Worm (Caenorhabditis elegans) whole organism, L4 larva: ENCODE data around the gene T27E4.1.
"Not testable (repeated sequence)": the region's sequence is repeated elsewhere in the genome, so short reads cannot be mapped to it uniquely, and the experiment has no call there.

ENCODE experiments used
- F26F4.8 ChIP-seq: fragments of 200-800 bp; sonication (Bioruptor generic); conservative IDR thresholded peaks from 2 replicates; pipeline ENCODE4 v1.3.6; 2022; ENCODE audit warnings: missing genetic modification characterization, missing compliant biosample characterization
- F37D6.2 ChIP-seq: sonication (generic microtip); optimal IDR thresholded peaks from 2 replicates; lab custom pipeline; 2016; ENCODE audit warnings: mild to moderate bottlenecking, missing genetic modification characterization, missing compliant biosample characterization
- T26A8.4 ChIP-seq: fragments of 200-800 bp; sonication (Bioruptor generic); IDR thresholded peaks from 2 replicates; pipeline ENCODE4 v1.3.6; 2022; ENCODE audit warnings: missing genetic modification characterization, missing compliant biosample characterization
- Y48G9A.11 ChIP-seq: fragments of 200-800 bp; sonication (Bioruptor generic); IDR thresholded peaks from 2 replicates; pipeline ENCODE4 v1.3.6; 2022; ENCODE audit warnings: missing genetic modification reagents, missing genetic modification characterization, missing compliant biosample characterization
- Y75B8A.6 ChIP-seq: fragments of 200-800 bp; sonication (Bioruptor generic); IDR thresholded peaks from 2 replicates; pipeline ENCODE4 v1.3.6; 2022; ENCODE audit warnings: missing genetic modification reagents, missing genetic modification characterization, missing compliant biosample characterization
- ZK337.2 ChIP-seq: fragments of 200-800 bp; sonication (Bioruptor generic); IDR thresholded peaks from 2 replicates; pipeline ENCODE4 v1.3.6; 2022; ENCODE audit warnings: missing genetic modification reagents, missing genetic modification characterization, missing compliant biosample characterization
- ZK546.5 ChIP-seq, 2 experiments: sonication (generic microtip); optimal IDR thresholded peaks; 2 replicates each; lab custom pipeline; 2017; ENCODE audit warnings: missing biosample characterization in 2 of 2, missing genetic modification characterization in 2 of 2
- arid-1 ChIP-seq: fragments of 200-800 bp; sonication (Bioruptor generic); conservative IDR thresholded peaks from 2 replicates; pipeline ENCODE4 v1.3.6; 2022; ENCODE audit warnings: missing genetic modification reagents, missing genetic modification characterization, missing compliant biosample characterization
- ceh-20 ChIP-seq: fragments of 200-800 bp; sonication (Bioruptor generic); IDR thresholded peaks from 2 replicates; pipeline ENCODE4 v1.3.6; 2022; ENCODE audit warnings: missing genetic modification reagents, missing genetic modification characterization, missing compliant biosample characterization
- ceh-32 ChIP-seq: sonication (generic microtip); optimal IDR thresholded peaks from 2 replicates; lab custom pipeline; 2016; ENCODE audit warnings: mild to moderate bottlenecking, missing genetic modification characterization, missing compliant biosample characterization; ENCODE audit not compliant: poor library complexity
- ceh-44 ChIP-seq: fragments of 200-800 bp; sonication (Bioruptor generic); IDR thresholded peaks from 2 replicates; pipeline ENCODE4 v1.3.6; 2022; ENCODE audit warnings: missing genetic modification reagents, missing genetic modification characterization, missing compliant biosample characterization
- ctbp-1 ChIP-seq: fragments of 200-800 bp; sonication (Bioruptor generic); IDR thresholded peaks from 2 replicates; pipeline ENCODE4 v1.3.6; 2022; ENCODE audit warnings: missing genetic modification reagents, missing genetic modification characterization, missing compliant biosample characterization
- daf-12 ChIP-seq: fragments of 150-350 bp; optimal IDR thresholded peaks from 2 replicates; lab custom pipeline; 2014; ENCODE audit warnings: missing biosample characterization, missing genetic modification reagents, missing genetic modification characterization
- dmd-6 ChIP-seq: fragments of 200-800 bp; sonication (Bioruptor generic); IDR thresholded peaks from 2 replicates; pipeline ENCODE4 v1.3.6; 2022; ENCODE audit warnings: missing genetic modification reagents, missing genetic modification characterization, missing compliant biosample characterization
- dmd-9 ChIP-seq: fragments of 200-800 bp; sonication (Bioruptor generic); IDR thresholded peaks from 2 replicates; pipeline ENCODE4 v1.3.6; 2022; ENCODE audit warnings: missing genetic modification reagents, missing genetic modification characterization, missing compliant biosample characterization
- duxl-1 ChIP-seq: sonication (generic microtip); optimal IDR thresholded peaks from 2 replicates; lab custom pipeline; 2016; ENCODE audit warnings: mild to moderate bottlenecking, missing genetic modification characterization, moderate library complexity, missing compliant biosample characterization; ENCODE audit not compliant: poor library complexity
- egl-43 ChIP-seq: fragments of 200-800 bp; sonication (Bioruptor generic); IDR thresholded peaks from 2 replicates; pipeline ENCODE4 v1.3.6; 2022; ENCODE audit warnings: missing genetic modification reagents, missing genetic modification characterization, missing compliant biosample characterization
- fkh-10 ChIP-seq: fragments of 150-350 bp; optimal IDR thresholded peaks from 2 replicates; lab custom pipeline; 2014; ENCODE audit warnings: missing biosample characterization, missing genetic modification reagents, missing genetic modification characterization
- fos-1 ChIP-seq: fragments of 150-350 bp; optimal IDR thresholded peaks from 2 replicates; lab custom pipeline; 2014; ENCODE audit warnings: missing biosample characterization, missing genetic modification characterization
- gei-8 ChIP-seq: fragments of 200-800 bp; sonication (Bioruptor generic); optimal IDR thresholded peaks from 2 replicates; lab custom pipeline; 2018; ENCODE audit warnings: mild to moderate bottlenecking, missing genetic modification characterization, missing compliant biosample characterization
- hif-1 ChIP-seq, 2 experiments: sonication (generic microtip); optimal IDR thresholded peaks; 2 replicates each; lab custom pipeline; 2016 to 2017; ENCODE audit warnings: missing compliant biosample characterization in 2 of 2, missing genetic modification characterization in 2 of 2, missing genetic modification reagents in 2 of 2, missing genotype in 2 of 2, mild to moderate bottlenecking in 1 of 2
- jun-1 ChIP-seq: fragments of 150-350 bp; optimal IDR thresholded peaks from 2 replicates; lab custom pipeline; 2014; ENCODE audit warnings: missing biosample characterization, missing genetic modification reagents, missing genetic modification characterization
- lim-7 ChIP-seq: fragments of 200-800 bp; sonication (Bioruptor generic); IDR thresholded peaks from 2 replicates; pipeline ENCODE4 v1.3.6; 2022; ENCODE audit warnings: missing genetic modification characterization, missing compliant biosample characterization
- lin-1 ChIP-seq: fragments of 200-800 bp; sonication (Bioruptor generic); IDR thresholded peaks from 2 replicates; pipeline ENCODE4 v1.3.6; 2022; ENCODE audit warnings: missing genetic modification reagents, missing genetic modification characterization, missing compliant biosample characterization
- lin-29 ChIP-seq: fragments of 200-800 bp; sonication (Bioruptor generic); IDR thresholded peaks from 2 replicates; pipeline ENCODE4 v1.3.6; 2022; ENCODE audit warnings: missing genetic modification reagents, missing genetic modification characterization, missing compliant biosample characterization
- lin-38 ChIP-seq: fragments of 200-800 bp; sonication (Bioruptor generic); IDR thresholded peaks from 2 replicates; pipeline ENCODE4 v1.3.6; 2022; ENCODE audit warnings: missing genetic modification reagents, missing genetic modification characterization, missing compliant biosample characterization
- madf-5 ChIP-seq, 2 experiments: fragments of 200-800 bp; sonication (Bioruptor generic); IDR thresholded peaks; 2 replicates each; pipeline ENCODE4 v1.3.6; 2022; ENCODE audit warnings: missing compliant biosample characterization in 2 of 2, missing genetic modification characterization in 2 of 2
- madf-9 ChIP-seq: fragments of 200-800 bp; sonication (Bioruptor generic); conservative IDR thresholded peaks from 2 replicates; pipeline ENCODE4 v1.3.6; 2022; ENCODE audit warnings: missing genetic modification reagents, missing genetic modification characterization, missing compliant biosample characterization
- mdt-29 ChIP-seq: fragments of 200-800 bp; sonication (Bioruptor generic); IDR thresholded peaks from 2 replicates; pipeline ENCODE4 v1.3.6; 2022; ENCODE audit warnings: missing genetic modification reagents, missing genetic modification characterization, missing compliant biosample characterization
- mes-2 ChIP-seq: sonication (generic microtip); optimal IDR thresholded peaks from 2 replicates; lab custom pipeline; 2016; ENCODE audit warnings: missing genotype, mild to moderate bottlenecking, missing genetic modification characterization, missing compliant biosample characterization; ENCODE audit not compliant: poor library complexity, severe bottlenecking
- mxl-2 ChIP-seq: fragments of 200-800 bp; sonication (Bioruptor generic); conservative IDR thresholded peaks from 2 replicates; pipeline ENCODE4 v1.3.6; 2022; ENCODE audit warnings: missing genetic modification reagents, missing genetic modification characterization, missing compliant biosample characterization
- nhr-10 ChIP-seq: fragments of 150-350 bp; optimal IDR thresholded peaks from 2 replicates; lab custom pipeline; 2014; ENCODE audit warnings: missing biosample characterization, missing genetic modification characterization
- nhr-111 ChIP-seq: fragments of 200-800 bp; sonication (Bioruptor generic); optimal IDR thresholded peaks from 2 replicates; lab custom pipeline; 2018; ENCODE audit warnings: mild to moderate bottlenecking, missing genetic modification characterization, missing compliant biosample characterization
- nhr-41 ChIP-seq: fragments of 200-800 bp; sonication (Bioruptor generic); IDR thresholded peaks from 2 replicates; pipeline ENCODE4 v1.3.6; 2022; ENCODE audit warnings: missing genetic modification reagents, missing genetic modification characterization, missing compliant biosample characterization
- nhr-6 ChIP-seq: fragments of 150-350 bp; optimal IDR thresholded peaks from 2 replicates; lab custom pipeline; 2014; ENCODE audit warnings: missing biosample characterization, missing genetic modification characterization
- nhr-77 ChIP-seq: fragments of 150-350 bp; optimal IDR thresholded peaks from 2 replicates; lab custom pipeline; 2014; ENCODE audit warnings: missing biosample characterization, missing genetic modification characterization
- pha-4 ChIP-seq, 2 experiments: fragments of 150-350 bp in 1 of 2; fragments of 200-800 bp in 1 of 2; sonication (Bioruptor generic) in 1 of 2; IDR thresholded peaks in 1 of 2; optimal IDR thresholded peaks in 1 of 2; 2 replicates each; pipeline versions ENCODE4 v1.3.6 to Lab custom; 2014 to 2022; ENCODE audit warnings: missing genetic modification characterization in 2 of 2, missing genetic modification reagents in 2 of 2, missing biosample characterization in 1 of 2, missing compliant biosample characterization in 1 of 2
- php-3 ChIP-seq: fragments of 200-800 bp; sonication (Bioruptor generic); IDR thresholded peaks from 2 replicates; pipeline ENCODE4 v1.3.6; 2022; ENCODE audit warnings: missing genetic modification reagents, missing genetic modification characterization, missing compliant biosample characterization
- sdz-12 ChIP-seq: fragments of 200-800 bp; sonication (Bioruptor generic); optimal IDR thresholded peaks from 2 replicates; lab custom pipeline; 2018; ENCODE audit warnings: mild to moderate bottlenecking, missing genetic modification characterization, missing compliant biosample characterization
- set-16 ChIP-seq: fragments of 200-800 bp; sonication (Bioruptor generic); IDR thresholded peaks from 2 replicates; pipeline ENCODE4 v1.3.6; 2022; ENCODE audit warnings: missing genetic modification reagents, missing genetic modification characterization, missing compliant biosample characterization
- snpc-1.2 ChIP-seq: fragments of 200-800 bp; sonication (Bioruptor generic); IDR thresholded peaks from 2 replicates; pipeline ENCODE4 v1.3.6; 2022; ENCODE audit warnings: missing genetic modification reagents, missing genetic modification characterization, missing compliant biosample characterization
- vab-7 ChIP-seq: fragments of 200-800 bp; sonication (Bioruptor generic); IDR thresholded peaks from 2 replicates; pipeline ENCODE4 v1.3.6; 2022; ENCODE audit warnings: missing genetic modification reagents, missing genetic modification characterization, missing compliant biosample characterization
- zag-1 ChIP-seq: fragments of 150-350 bp; optimal IDR thresholded peaks from 2 replicates; lab custom pipeline; 2014; ENCODE audit warnings: missing biosample characterization, missing genetic modification characterization
- zfp-3 ChIP-seq: fragments of 200-800 bp; sonication (Bioruptor generic); conservative IDR thresholded peaks from 2 replicates; pipeline ENCODE4 v1.3.6; 2022; ENCODE audit warnings: missing genetic modification reagents, missing genetic modification characterization, missing compliant biosample characterization

Gene T27E4.1

ce11 chrV:9085845-9086244 is 6.3 kb upstream of the T27E4.1 start (continued):
- TF ChIP-seq arid-1 (GFP tag; lab: Robert Waterston, UW) (no peak), duxl-1 (no peak), fkh-10 (GFP tag; lab: Kevin White, UChicago) (no peak), daf-12 (tag; lab: Kevin White, UChicago) (no peak), ceh-20 (GFP tag; lab: Robert Waterston, UW) (no peak), Y48G9A.11 (GFP tag; lab: Robert Waterston, UW) (no peak), mxl-2 (GFP tag; lab: Robert Waterston, UW) (no peak), hif-1 (tag; optimal IDR thresholded peaks at IDR 0.05; lab: Kevin White, UChicago) (no peak), fos-1 (tag; lab: Kevin White, UChicago) (no peak), nhr-10 (tag; lab: Kevin White, UChicago) (no peak), ceh-32 (no peak), F26F4.8 (GFP tag; lab: Robert Waterston, UW) (no peak), ZK337.2 (GFP tag; lab: Robert Waterston, UW) (no peak), nhr-77 (no peak), zag-1 (tag; lab: Kevin White, UChicago) (no peak), F37D6.2 (tag; lab: Kevin White, UChicago) (no peak), mes-2 (tag; lab: Kevin White, UChicago) (peak; percentile 30), ZK546.5 (tag; optimal IDR thresholded peaks at IDR 0.05; lab: Kevin White, UChicago) (no peak)
- TF ChIP-seq, all 104 proteins: peak for 14

- TF ChIP-seq T26A8.4 (GFP tag; lab: Robert Waterston, UW) (0 out of 2 replicates have a peak, but pooled peaks have one; percentile 39), egl-43 (GFP tag; lab: Robert Waterston, UW) (peak; percentile 53; the same call in 1 of the 2 replicates), ceh-44 (peak; percentile 41; the same call in 1 of the 2 replicates), pha-4 (GFP tag; IDR thresholded peaks at IDR 0.05; lab: Robert Waterston, UW) (peak; percentile 68), madf-5 (GFP tag; IDR thresholded peaks at IDR 0.05; lab: Robert Waterston, UW) (0 out of 4 replicates have a peak, but pooled peaks of 1 of the 2 experiments have one; percentile 33), set-16 (GFP tag; lab: Robert Waterston, UW) (0 out of 2 replicates have a peak, but pooled peaks have one; percentile 15), lim-7 (0 out of 2 replicates have a peak, but pooled peaks have one; percentile 16), lin-38 (GFP tag; lab: Robert Waterston, UW) (peak; percentile 44; the same call in 1 of the 2 replicates), mdt-29 (GFP tag; lab: Robert Waterston, UW) (peak; percentile 15; the same call in 1 of the 2 replicates), ctbp-1 (GFP tag; lab: Robert Waterston, UW) (peak; percentile 64; the same call in 1 of the 2 replicates), php-3 (GFP tag; lab: Robert Waterston, UW) (peak; percentile 27; the same call in 1 of the 2 replicates), zfp-3 (peak; percentile 76; the same call in 1 of the 2 replicates)
- not testable (repeated sequence) for TF ChIP-seq pha-4 (tag; optimal IDR thresholded peaks at IDR 0.05; lab: Kevin White, UChicago)
Measured at ce11 chrV:9086650-9087049, 5.5 kb upstream of the T27E4.1 start.

ce11 chrV:9088758-9089157 is 3.4 kb upstream of the T27E4.1 start:
- TF ChIP-seq ctbp-1 (GFP tag; lab: Robert Waterston, UW), result peak; percentile 88
- peak; percentile 64 for TF ChIP-seq Y75B8A.6 (GFP tag; lab: Robert Waterston, UW)
- TF ChIP-seq php-3 (GFP tag; lab: Robert Waterston, UW), result peak; percentile 53
- no peak for TF ChIP-seq madf-9 (GFP tag; lab: Robert Waterston, UW)
- no peak for TF ChIP-seq daf-12 (tag; lab: Kevin White, UChicago)
- peak; percentile 80 for TF ChIP-seq snpc-1.2 (GFP tag; lab: Robert Waterston, UW)
- TF ChIP-seq zfp-3, result peak; percentile 96
- no peak for TF ChIP-seq nhr-6 (tag; lab: Kevin White, UChicago)
- peak; percentile 42 for TF ChIP-seq lin-38 (GFP tag; lab: Robert Waterston, UW)
- TF ChIP-seq lin-29, result peak; percentile 36; the same call in 1 of the 2 replicates
- peak; percentile 60 for TF ChIP-seq dmd-6 (GFP tag; lab: Robert Waterston, UW)
- TF ChIP-seq nhr-111 (GFP tag; lab: Kevin White, UChicago), result no peak
- TF ChIP-seq lim-7, result 0 out of 2 replicates have a peak, but pooled peaks have one; percentile 6
- TF ChIP-seq jun-1, result no peak
- TF ChIP-seq dmd-9 (GFP tag; lab: Robert Waterston, UW), result 0 out of 2 replicates have a peak, but pooled peaks have one; percentile 47
- peak; percentile 36 for TF ChIP-seq sdz-12 (GFP tag; lab: Kevin White, UChicago)
- TF ChIP-seq ZK546.5 (tag; optimal IDR thresholded peaks at IDR 0.05; lab: Kevin White, UChicago), result no peak
- peak; percentile 36; the same call in 1 of the 2 replicates for TF ChIP-seq lin-1 (GFP tag; lab: Robert Waterston, UW)
- peak; percentile 63 for TF ChIP-seq nhr-41 (GFP tag; lab: Robert Waterston, UW)
- 0 out of 4 replicates have a peak, but pooled peaks of 1 of the 2 experiments have one; percentile 35 for TF ChIP-seq madf-5 (GFP tag; IDR thresholded peaks at IDR 0.05; lab: Robert Waterston, UW)
- no peak for TF ChIP-seq F26F4.8 (GFP tag; lab: Robert Waterston, UW)
- peak; percentile 76; the same call in 1 of the 2 replicates for TF ChIP-seq T26A8.4 (GFP tag; lab: Robert Waterston, UW)
- no peak for TF ChIP-seq gei-8
- TF ChIP-seq vab-7 (GFP tag; lab: Robert Waterston, UW), result peak; percentile 46; the same call in 1 of the 2 replicates
